ENCODE assay signal across 2 worm cellular contexts in genomic region chrII:9271285-9271684, ce11.
TF ChIP-seq lines count a peak whose summit lies in the region.

No protein-coding gene starts in this region.

TF ChIP-seq in whole organism, L1 larva, 84 proteins besides CTCF, POLR2A, EP300 and RAD21:
- TF ChIP-seq unc-86 (tag; optimal IDR thresholded peaks at IDR 0.05; lab: Kevin White, UChicago) (no peak), snu-23 (GFP tag; optimal IDR thresholded peaks at IDR 0.05; lab: Kevin White, UChicago) (no peak), nhr-85 (tag; lab: Kevin White, UChicago) (peak; percentile 15), nhr-20 (tag; optimal IDR thresholded peaks at IDR 0.05; lab: Kevin White, UChicago) (no peak), grh-1 (GFP tag; IDR thresholded peaks at IDR 0.05; lab: Robert Waterston, UW) (no peak), mef-2 (tag; optimal IDR thresholded peaks at IDR 0.05; lab: Kevin White, UChicago) (no peak), pqm-1 (tag; optimal IDR thresholded peaks at IDR 0.05; lab: Kevin White, UChicago) (no peak), nhr-28 (tag; optimal IDR thresholded peaks at IDR 0.05; lab: Kevin White, UChicago) (no peak)

TF ChIP-seq in whole organism, early embryonic, 17 proteins besides CTCF, POLR2A, EP300 and RAD21:
- peak; percentile 17 for TF ChIP-seq ama-1 (optimal IDR thresholded peaks at IDR 0.05; lab: Kevin White, UChicago)
- no peak for TF ChIP-seq ets-7 (tag; optimal IDR thresholded peaks at IDR 0.05; lab: Kevin White, UChicago)
